Worm (Caenorhabditis elegans) whole organism, young adult: Measurements from ENCODE around the gene F53H1.3.

Source experiments
- B0035.1 ChIP-seq: sonication (generic microtip); optimal IDR thresholded peaks from 2 replicates; lab custom pipeline; 2016; ENCODE audit warnings: missing genetic modification characterization, mild to moderate bottlenecking, missing compliant biosample characterization, missing genotype, missing genetic modification reagents
- B0261.1 ChIP-seq: sonication (generic microtip); optimal IDR thresholded peaks from 2 replicates; lab custom pipeline; 2016; ENCODE audit warnings: mild to moderate bottlenecking, missing genetic modification characterization, moderate library complexity, missing compliant biosample characterization
- C06A6.2 ChIP-seq: fragments of 200-800 bp; sonication (Bioruptor generic); conservative IDR thresholded peaks from 2 replicates; pipeline ENCODE4 v1.3.6; 2022; ENCODE audit warnings: missing genetic modification characterization, missing compliant biosample characterization
- F23B12.7 ChIP-seq: sonication (generic microtip); optimal IDR thresholded peaks from 2 replicates; lab custom pipeline; 2017; ENCODE audit warnings: missing genetic modification characterization, mild to moderate bottlenecking, missing compliant biosample characterization, antibody characterized with exemption, moderate library complexity; ENCODE audit not compliant: insufficient read depth
- F33H1.4 ChIP-seq: fragments of 200-800 bp; sonication (Bioruptor generic); IDR thresholded peaks from 2 replicates; pipeline ENCODE4 v1.3.6; 2022; ENCODE audit warnings: missing genetic modification reagents, missing genetic modification characterization, missing compliant biosample characterization
- F52B5.7 ChIP-seq: sonication (generic microtip); optimal IDR thresholded peaks from 2 replicates; lab custom pipeline; 2016; ENCODE audit warnings: mild to moderate bottlenecking, missing genetic modification characterization, missing compliant biosample characterization
- F57A8.1 ChIP-seq: fragments of 200-800 bp; sonication (Bioruptor generic); optimal IDR thresholded peaks from 2 replicates; lab custom pipeline; 2018; ENCODE audit warnings: mild to moderate bottlenecking, missing genetic modification characterization, moderate library complexity, missing compliant biosample characterization
- K11D2.4 ChIP-seq: fragments of 200-800 bp; sonication (Bioruptor generic); IDR thresholded peaks from 2 replicates; pipeline ENCODE4 v1.3.6; 2022; ENCODE audit warnings: missing genetic modification reagents, missing genetic modification characterization, missing compliant biosample characterization
- T26A5.8 ChIP-seq: sonication (generic microtip); optimal IDR thresholded peaks from 2 replicates; lab custom pipeline; 2016; ENCODE audit warnings: missing genetic modification characterization, missing compliant biosample characterization
- Y53F4B.3 ChIP-seq: fragments of 200-800 bp; sonication (Bioruptor generic); IDR thresholded peaks from 2 replicates; pipeline ENCODE4 v1.3.6; 2022; ENCODE audit warnings: missing genetic modification reagents, missing genetic modification characterization, missing compliant biosample characterization
- Y56A3A.18 ChIP-seq: fragments of 200-800 bp; sonication (Bioruptor generic); IDR thresholded peaks from 2 replicates; pipeline ENCODE4 v1.3.6; 2022; ENCODE audit warnings: missing genetic modification reagents, missing genetic modification characterization, missing compliant biosample characterization
- Y79H2A.3 ChIP-seq: fragments of 200-800 bp; sonication (Bioruptor generic); conservative IDR thresholded peaks from 2 replicates; pipeline ENCODE4 v1.3.6; 2022; ENCODE audit warnings: missing genetic modification reagents, missing genetic modification characterization, missing compliant biosample characterization
- attf-3 ChIP-seq: fragments of 200-800 bp; sonication (Bioruptor generic); conservative IDR thresholded peaks from 2 replicates; pipeline ENCODE4 v1.3.6; 2022; ENCODE audit warnings: missing genetic modification reagents, missing genetic modification characterization, missing compliant biosample characterization
- bed-2 ChIP-seq: fragments of 200-800 bp; sonication (Bioruptor generic); IDR thresholded peaks from 2 replicates; pipeline ENCODE4 v1.3.6; 2022; ENCODE audit warnings: missing genetic modification reagents, missing genetic modification characterization, missing compliant biosample characterization
- cebp-2 ChIP-seq: fragments of 200-800 bp; sonication (Bioruptor generic); IDR thresholded peaks from 2 replicates; pipeline ENCODE4 v1.3.6; 2022; ENCODE audit warnings: missing genetic modification characterization, missing compliant biosample characterization
- egrh-3 ChIP-seq: fragments of 200-800 bp; sonication (Bioruptor generic); IDR thresholded peaks from 2 replicates; pipeline ENCODE4 v1.3.6; 2022; ENCODE audit warnings: missing genetic modification reagents, missing genetic modification characterization, missing compliant biosample characterization
- ets-4 ChIP-seq: fragments of 200-800 bp; sonication (Bioruptor generic); optimal IDR thresholded peaks from 2 replicates; lab custom pipeline; 2018; ENCODE audit warnings: mild to moderate bottlenecking, missing genetic modification characterization, missing compliant biosample characterization
- fkh-3 ChIP-seq: sonication (generic microtip); optimal IDR thresholded peaks from 2 replicates; lab custom pipeline; 2016; ENCODE audit warnings: mild to moderate bottlenecking, missing genetic modification characterization, missing compliant biosample characterization
- hmg-1.2 ChIP-seq: fragments of 200-800 bp; sonication (Bioruptor generic); IDR thresholded peaks from 2 replicates; pipeline ENCODE4 v1.3.6; 2022; ENCODE audit warnings: missing genetic modification reagents, missing genetic modification characterization, missing compliant biosample characterization
- hmg-20 ChIP-seq: fragments of 200-800 bp; sonication (Bioruptor generic); IDR thresholded peaks from 2 replicates; pipeline ENCODE4 v1.3.6; 2022; ENCODE audit warnings: missing genetic modification reagents, missing genetic modification characterization, missing compliant biosample characterization
- hsf-1 ChIP-seq: fragments of 200-800 bp; sonication (Bioruptor generic); IDR thresholded peaks from 2 replicates; pipeline ENCODE4 v1.3.6; 2022; ENCODE audit warnings: missing genetic modification reagents, missing genetic modification characterization, missing compliant biosample characterization
- lsl-1 ChIP-seq: fragments of 200-800 bp; sonication (Bioruptor generic); optimal IDR thresholded peaks from 2 replicates; lab custom pipeline; 2018; ENCODE audit warnings: mild to moderate bottlenecking, missing genetic modification characterization, moderate library complexity, missing compliant biosample characterization
- madf-3 ChIP-seq: fragments of 200-800 bp; sonication (Bioruptor generic); IDR thresholded peaks from 2 replicates; pipeline ENCODE4 v1.3.6; 2022; ENCODE audit warnings: missing genetic modification reagents, missing genetic modification characterization, missing compliant biosample characterization
- mcd-1 ChIP-seq: fragments of 200-800 bp; sonication (Bioruptor generic); IDR thresholded peaks from 2 replicates; pipeline ENCODE4 v1.3.6; 2022; ENCODE audit warnings: missing genetic modification reagents, missing genetic modification characterization, missing compliant biosample characterization
- nfya-1 ChIP-seq: sonication (generic microtip); optimal IDR thresholded peaks from 2 replicates; lab custom pipeline; 2017; ENCODE audit warnings: antibody characterized with exemption, missing compliant biosample characterization, missing genetic modification characterization, borderline replicate concordance; ENCODE audit not compliant: insufficient read depth
- nfyb-1 ChIP-seq: fragments of 200-800 bp; sonication (Bioruptor generic); IDR thresholded peaks from 2 replicates; pipeline ENCODE4 v1.3.6; 2022; ENCODE audit warnings: missing genetic modification reagents, missing genetic modification characterization, missing compliant biosample characterization
- nhr-80 ChIP-seq: sonication (generic microtip); optimal IDR thresholded peaks from 2 replicates; lab custom pipeline; 2016; ENCODE audit warnings: missing genetic modification characterization, missing compliant biosample characterization
- pbrm-1 ChIP-seq: fragments of 200-800 bp; sonication (Bioruptor generic); IDR thresholded peaks from 2 replicates; pipeline ENCODE4 v1.3.6; 2022; ENCODE audit warnings: missing genetic modification reagents, missing genetic modification characterization, missing compliant biosample characterization
- pha-4 ChIP-seq: fragments of 150-350 bp; sonication (generic microtip); optimal IDR thresholded peaks from 2 replicates; lab custom pipeline; 2014; ENCODE audit warnings: missing biosample characterization, missing genetic modification reagents, missing genetic modification characterization
- rcor-1 ChIP-seq: fragments of 200-800 bp; sonication (Bioruptor generic); IDR thresholded peaks from 2 replicates; pipeline ENCODE4 v1.3.6; 2022; ENCODE audit warnings: missing genetic modification reagents, missing genetic modification characterization, missing compliant biosample characterization
- repo-1 ChIP-seq: sonication (generic microtip); optimal IDR thresholded peaks from 2 replicates; lab custom pipeline; 2017; ENCODE audit warnings: mild to moderate bottlenecking, missing genetic modification characterization, missing compliant biosample characterization
- rpc-1 ChIP-seq, 2 experiments: fragments of 150-350 bp in 1 of 2; sonication (generic microtip) in 1 of 2; optimal IDR thresholded peaks; 2 replicates each; lab custom pipeline; 2014 to 2018; ENCODE audit warnings: missing biosample characterization in 1 of 2, missing genetic modification characterization in 1 of 2, missing genetic modification reagents in 1 of 2, missing genotype in 1 of 2
- sea-2 ChIP-seq: fragments of 200-800 bp; sonication (Bioruptor generic); IDR thresholded peaks from 2 replicates; pipeline ENCODE4 v1.3.6; 2022; ENCODE audit warnings: missing genetic modification characterization, missing compliant biosample characterization
- snpc-1.1 ChIP-seq: sonication (generic microtip); optimal IDR thresholded peaks from 2 replicates; lab custom pipeline; 2017; ENCODE audit warnings: missing genetic modification characterization, mild to moderate bottlenecking, missing compliant biosample characterization, antibody characterized with exemption, moderate library complexity, missing genotype, missing genetic modification reagents; ENCODE audit not compliant: insufficient read depth
- snpc-1.3 ChIP-seq: sonication (generic microtip); optimal IDR thresholded peaks from 2 replicates; lab custom pipeline; 2017; ENCODE audit warnings: missing genetic modification characterization, mild to moderate bottlenecking, missing compliant biosample characterization, antibody characterized with exemption, moderate library complexity, missing genotype, missing genetic modification reagents; ENCODE audit not compliant: insufficient read depth
- snpc-4 ChIP-seq, 5 experiments: fragments of 150-350 bp in 1 of 5; sonication (generic microtip) in 4 of 5; optimal IDR thresholded peaks; 2 replicates each; lab custom pipeline; 2014 to 2018; ENCODE audit warnings: missing genetic modification characterization in 5 of 5, missing biosample characterization in 3 of 5, antibody characterized with exemption in 2 of 5, mild to moderate bottlenecking in 2 of 5, missing compliant biosample characterization in 2 of 5, missing genotype in 2 of 5, moderate library complexity in 2 of 5, missing genetic modification reagents in 1 of 5
- tbp1 ChIP-seq: fragments of 200-800 bp; sonication (Bioruptor generic); optimal IDR thresholded peaks from 2 replicates; lab custom pipeline; 2018; ENCODE audit warnings: mild to moderate bottlenecking, missing genetic modification characterization, missing compliant biosample characterization
- unc-130 ChIP-seq: sonication (generic microtip); optimal IDR thresholded peaks from 2 replicates; lab custom pipeline; 2016; ENCODE audit warnings: missing genetic modification reagents, missing genetic modification characterization, missing compliant biosample characterization
- zfh-2 ChIP-seq: fragments of 200-800 bp; sonication (Bioruptor generic); conservative IDR thresholded peaks from 2 replicates; pipeline ENCODE4 v1.3.6; 2022; ENCODE audit warnings: missing genetic modification reagents, missing genetic modification characterization, missing compliant biosample characterization
- ztf-18 ChIP-seq: sonication (generic microtip); optimal IDR thresholded peaks from 2 replicates; lab custom pipeline; 2016; ENCODE audit warnings: missing genotype, mild to moderate bottlenecking, missing genetic modification characterization, missing compliant biosample characterization
- ztf-25 ChIP-seq: fragments of 200-800 bp; sonication (Bioruptor generic); IDR thresholded peaks from 2 replicates; pipeline ENCODE4 v1.3.6; 2022; ENCODE audit warnings: missing genetic modification reagents, missing genetic modification characterization, missing compliant biosample characterization
- ztf-26 ChIP-seq: sonication (generic microtip); optimal IDR thresholded peaks from 2 replicates; lab custom pipeline; 2017; ENCODE audit warnings: missing genetic modification characterization, missing compliant biosample characterization

The F53H1.3 gene

DNA sequence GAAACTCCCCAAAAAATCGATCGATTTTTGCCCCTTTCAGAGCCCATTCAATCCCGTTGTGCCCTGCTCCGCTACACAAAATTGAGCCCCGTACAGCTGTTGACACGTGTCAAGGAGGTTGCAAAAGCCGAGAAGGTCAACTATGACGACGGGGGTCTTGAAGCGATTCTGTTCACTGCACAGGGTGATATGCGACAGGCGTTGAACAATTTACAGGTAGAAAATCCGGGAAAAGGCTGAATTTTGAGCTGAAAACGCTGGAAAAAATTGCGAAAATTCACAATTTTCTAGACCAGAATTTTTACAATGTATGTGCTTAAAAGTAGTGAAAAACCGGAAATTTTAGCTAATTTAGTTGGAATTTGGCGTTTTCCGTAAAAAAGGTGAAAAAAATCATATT, 20.4 kb downstream of the F53H1.3 start:
- no peak for TF ChIP-seq pbrm-1 (GFP tag; lab: Robert Waterston, UW)
- no peak for TF ChIP-seq sea-2 (GFP tag; lab: Robert Waterston, UW)
- TF ChIP-seq madf-3 (GFP tag; lab: Robert Waterston, UW), result no peak
- TF ChIP-seq F57A8.1 (GFP tag; lab: Kevin White, UChicago), result no peak
- no peak for TF ChIP-seq Y53F4B.3 (GFP tag; lab: Robert Waterston, UW)
- no peak for TF ChIP-seq snpc-4 (GFP tag; optimal IDR thresholded peaks at IDR 0.05; lab: Kevin White, UChicago)
- no peak for TF ChIP-seq snpc-4 (tag; optimal IDR thresholded peaks at IDR 0.05; lab: Kevin White, UChicago)
- no peak for TF ChIP-seq ets-4 (GFP tag; lab: Kevin White, UChicago)
- no peak for TF ChIP-seq K11D2.4
- no peak for TF ChIP-seq rpc-1 (optimal IDR thresholded peaks at IDR 0.05; lab: Kevin White, UChicago)
- no peak for TF ChIP-seq rpc-1 (tag; optimal IDR thresholded peaks at IDR 0.05; lab: Kevin White, UChicago)
- no peak for TF ChIP-seq nhr-80 (tag; lab: Kevin White, UChicago)
- TF ChIP-seq lsl-1 (GFP tag; lab: Kevin White, UChicago), result no peak

DNA sequence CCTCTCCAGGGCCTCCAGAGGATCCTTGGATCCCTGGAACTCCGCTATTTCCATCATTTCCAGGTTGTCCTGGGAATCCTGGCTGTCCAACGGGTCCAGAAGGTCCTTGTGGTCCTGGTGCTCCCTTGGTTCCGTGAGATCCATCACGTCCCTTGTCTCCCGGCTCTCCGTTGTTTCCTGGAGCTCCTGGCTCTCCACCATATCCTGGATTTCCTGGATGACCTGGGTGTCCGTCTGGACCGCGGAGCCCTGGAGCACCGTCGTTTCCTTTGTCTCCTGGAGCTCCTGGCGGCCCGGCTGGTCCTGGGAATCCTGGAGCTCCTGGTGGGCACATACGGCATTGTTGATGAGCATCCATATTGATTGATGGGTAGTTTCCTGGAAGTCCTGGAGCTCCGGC, 24.8 kb downstream of the F53H1.3 start:
- TF ChIP-seq C06A6.2 (GFP tag; lab: Robert Waterston, UW), result no peak
- no peak for TF ChIP-seq Y79H2A.3 (GFP tag; lab: Robert Waterston, UW)
- TF ChIP-seq snpc-4 (GFP tag; optimal IDR thresholded peaks at IDR 0.05; lab: Kevin White, UChicago), result no peak
- no peak for TF ChIP-seq snpc-4 (tag; optimal IDR thresholded peaks at IDR 0.05; lab: Kevin White, UChicago)
- no peak for TF ChIP-seq F23B12.7 (tag; lab: Kevin White, UChicago)
- TF ChIP-seq egrh-3, result peak; percentile 79; the same call in 1 of the 2 replicates
- TF ChIP-seq bed-2 (GFP tag; lab: Robert Waterston, UW), result no peak
- no peak for TF ChIP-seq snpc-1.1 (tag; lab: Kevin White, UChicago)
- no peak for TF ChIP-seq Y56A3A.18 (GFP tag; lab: Robert Waterston, UW)
- TF ChIP-seq ztf-26 (tag; lab: Kevin White, UChicago), result no peak
- TF ChIP-seq hmg-20 (GFP tag; lab: Robert Waterston, UW), result no peak
- TF ChIP-seq rcor-1, result no peak
- no peak for TF ChIP-seq pha-4 (tag; lab: Kevin White, UChicago)
- TF ChIP-seq zfh-2 (GFP tag; lab: Robert Waterston, UW), result peak; percentile 91
- TF ChIP-seq fkh-3, result no peak
- TF ChIP-seq hsf-1 (GFP tag; lab: Robert Waterston, UW), result no peak

DNA sequence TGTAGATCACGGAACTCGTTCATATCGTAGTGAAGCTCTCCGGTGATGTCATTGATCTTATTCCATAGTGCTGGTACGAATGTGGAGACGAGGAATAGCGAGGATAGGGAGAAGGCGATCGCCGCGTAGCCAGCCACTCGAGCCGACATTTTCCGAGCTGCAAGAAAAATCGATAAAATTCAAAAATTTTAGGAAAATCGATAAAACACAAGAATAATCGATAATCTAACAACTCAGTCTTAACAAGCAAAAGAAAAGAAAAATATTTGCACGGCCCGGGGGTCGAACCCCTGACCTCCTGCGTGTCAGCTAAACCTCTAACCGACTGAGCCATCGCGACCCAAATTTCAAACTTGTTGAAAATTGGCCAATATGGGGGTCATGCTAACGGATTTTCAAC, 26.2 kb downstream of the F53H1.3 start, which contains the start of gene col-104:
col-104 (minus strand) TSS at position 159 of the 400 bp plus-strand sequence.
- TF ChIP-seq hmg-1.2 (GFP tag; lab: Robert Waterston, UW) (no peak), C06A6.2 (GFP tag; lab: Robert Waterston, UW) (no peak), tbp1 (peak; percentile 37)

- TF ChIP-seq B0035.1 (tag; lab: Kevin White, UChicago), result no peak
- TF ChIP-seq F33H1.4, result no peak
- no peak for TF ChIP-seq snpc-1.3 (tag; lab: Kevin White, UChicago)
- TF ChIP-seq ets-4 (GFP tag; lab: Kevin White, UChicago), result no peak
- 0 out of 2 replicates have a peak, but pooled peaks have one; percentile 12 for TF ChIP-seq attf-3 (GFP tag; lab: Robert Waterston, UW)
- TF ChIP-seq F52B5.7 (tag; lab: Kevin White, UChicago), result peak; percentile 66
- TF ChIP-seq hmg-20 (GFP tag; lab: Robert Waterston, UW), result no peak
- peak; percentile 53; the same call in 1 of the 2 replicates for TF ChIP-seq mcd-1 (GFP tag; lab: Robert Waterston, UW)
- no peak for TF ChIP-seq repo-1 (tag; lab: Kevin White, UChicago)
- no peak for TF ChIP-seq tbp1
- TF ChIP-seq egrh-3, result peak; percentile 99
- TF ChIP-seq ztf-25 (GFP tag; lab: Robert Waterston, UW), result no peak
- no peak for TF ChIP-seq nfya-1 (tag; lab: Kevin White, UChicago)
- 0 out of 2 replicates have a peak, but pooled peaks have one; percentile 10 for TF ChIP-seq cebp-2 (GFP tag; lab: Robert Waterston, UW)
- TF ChIP-seq unc-130 (GFP tag; lab: Kevin White, UChicago), result no peak
- peak; percentile 96 for TF ChIP-seq zfh-2 (GFP tag; lab: Robert Waterston, UW)
- TF ChIP-seq ztf-18 (tag; lab: Kevin White, UChicago), result no peak
- 0 out of 2 replicates have a peak, but pooled peaks have one; percentile 65 for TF ChIP-seq nfyb-1 (GFP tag; lab: Robert Waterston, UW)
- no peak for TF ChIP-seq T26A5.8 (tag; lab: Kevin White, UChicago)
- no peak for TF ChIP-seq B0261.1 (tag; lab: Kevin White, UChicago)
Measured at ce11 chrIV:1358109-1358508, 29.1 kb downstream of the F53H1.3 start.
